Fruit fly (Drosophila melanogaster): Measurements from ENCODE around the gene TfIIA-L.
A peak's percentile ranks its signal among the peaks of the same experiment; 100 is the strongest.

dm6 chr3R:27288202-27289135 lies 37.6 kb downstream of the TfIIA-L start, which contains the start of the genes bigmax and Hmu:
- peak; percentile 71 for TF ChIP-seq Crg-1 (GFP tag; optimal IDR thresholded peaks at IDR 0.05)
- TF ChIP-seq CG5204 (GFP tag; optimal IDR thresholded peaks at IDR 0.05), result peak; percentile 74
- peak; percentile 77 for TF ChIP-seq Hr96 (GFP tag; optimal IDR thresholded peaks at IDR 0.05)
- TF ChIP-seq CG7045 (GFP tag; optimal IDR thresholded peaks at IDR 0.05), result peak; percentile 79
- peak; percentile 89 for TF ChIP-seq toe (GFP tag; optimal IDR thresholded peaks at IDR 0.05)
- TF ChIP-seq bab1 (GFP tag; optimal IDR thresholded peaks at IDR 0.05), result peak; percentile 80

Data from whole organism, adult.